Worm (Caenorhabditis elegans): Measurements from ENCODE around the gene col-177.

- no peak for TF ChIP-seq flh-1 (GFP tag; optimal IDR thresholded peaks at IDR 0.05)
- TF ChIP-seq nhr-237 (tag; optimal IDR thresholded peaks at IDR 0.05): no peak
- no peak for TF ChIP-seq mab-5 (tag; optimal IDR thresholded peaks at IDR 0.05)
- TF ChIP-seq ces-1 (GFP tag; optimal IDR thresholded peaks at IDR 0.05): peak; percentile 48
- no peak for TF ChIP-seq nhr-2 (tag; optimal IDR thresholded peaks at IDR 0.05)
- TF ChIP-seq unc-62 (GFP tag; optimal IDR thresholded peaks at IDR 0.05): no peak
- no peak for TF ChIP-seq unc-39 (tag; optimal IDR thresholded peaks at IDR 0.05)
- no peak for TF ChIP-seq ztf-11 (tag; optimal IDR thresholded peaks at IDR 0.05)
These were observed 32.3 kb upstream of the col-177 start for ce11 chrX:11033952-11034287.
